Fruit fly (Drosophila melanogaster) whole organism, embryonic: ENCODE measurements around the gene CG42789.

Experiments
- Asciz ChIP-seq: fragments of 200-800 bp; sonication (Bioruptor generic); optimal IDR thresholded peaks from 2 replicates; lab custom pipeline; 2017; ENCODE audit warnings: missing biosample characterization, mild to moderate bottlenecking, missing genetic modification characterization, missing genetic modification reagents
- Awh ChIP-seq: fragments of 200-800 bp; sonication (Bioruptor generic); IDR thresholded peaks from 2 replicates; pipeline ENCODE4, ENCODE4 v1.3.6; 2022; ENCODE audit warnings: missing biosample characterization, missing genetic modification characterization
- Bdp1 ChIP-seq: fragments of 200-800 bp; sonication (Bioruptor generic); optimal IDR thresholded peaks from 3 replicates; lab custom pipeline; 2016; ENCODE audit warnings: missing biosample characterization, missing genetic modification characterization
- CG11247 ChIP-seq: fragments of 200-800 bp; sonication (Bioruptor generic); IDR thresholded peaks from 2 replicates; pipeline ENCODE4 v1.3.6; 2022; ENCODE audit warnings: missing biosample characterization, missing genetic modification characterization
- CG12391 ChIP-seq: fragments of 200-800 bp; sonication (Bioruptor generic); optimal IDR thresholded peaks from 3 replicates; lab custom pipeline; 2018; ENCODE audit warnings: missing biosample characterization, mild to moderate bottlenecking, missing genetic modification characterization, moderate library complexity
- CG13287 ChIP-seq: fragments of 200-800 bp; sonication (Bioruptor generic); IDR thresholded peaks from 2 replicates; pipeline ENCODE4 v1.3.6; 2022; ENCODE audit warnings: missing biosample characterization, missing genetic modification characterization; ENCODE audit not compliant: partially characterized antibody
- CG14710 ChIP-seq: fragments of 200-800 bp; sonication (Bioruptor generic); optimal IDR thresholded peaks from 3 replicates; lab custom pipeline; 2019; ENCODE audit warnings: missing biosample characterization, mild to moderate bottlenecking, missing genetic modification characterization, moderate library complexity
- CG15601 ChIP-seq: fragments of 200-800 bp; sonication (Bioruptor generic); optimal IDR thresholded peaks from 3 replicates; lab custom pipeline; 2019; ENCODE audit warnings: missing biosample characterization, mild to moderate bottlenecking, missing genetic modification characterization, moderate library complexity
- CG15696 ChIP-seq: fragments of 200-800 bp; sonication (Bioruptor generic); optimal IDR thresholded peaks from 2 replicates; lab custom pipeline; 2019; ENCODE audit warnings: missing biosample characterization, mild to moderate bottlenecking, missing genetic modification characterization, moderate library complexity
- CG1603 ChIP-seq: fragments of 200-800 bp; sonication (Bioruptor generic); optimal IDR thresholded peaks from 2 replicates; lab custom pipeline; 2019; ENCODE audit warnings: missing biosample characterization, mild to moderate bottlenecking, missing genetic modification characterization, moderate library complexity
- CG18011 ChIP-seq: fragments of 200-800 bp; sonication (Bioruptor generic); optimal IDR thresholded peaks from 2 replicates; lab custom pipeline; 2017; ENCODE audit warnings: missing biosample characterization, missing genetic modification characterization, mild to moderate bottlenecking, moderate library complexity, missing genotype
- CG18262 ChIP-seq: fragments of 200-800 bp; optimal IDR thresholded peaks from 3 replicates; lab custom pipeline; 2019; ENCODE audit warnings: missing biosample characterization, mild to moderate bottlenecking, missing genetic modification characterization, moderate library complexity
- CG2116 ChIP-seq: fragments of 200-800 bp; sonication (Bioruptor generic); optimal IDR thresholded peaks from 3 replicates; lab custom pipeline; 2018; ENCODE audit warnings: missing biosample characterization, mild to moderate bottlenecking, missing genetic modification characterization
- CG2202 ChIP-seq: fragments of 200-800 bp; sonication (Bioruptor generic); optimal IDR thresholded peaks from 2 replicates; lab custom pipeline; 2018; ENCODE audit warnings: missing biosample characterization, mild to moderate bottlenecking, missing genetic modification characterization
- CG4360 ChIP-seq: fragments of 200-800 bp; sonication (Bioruptor generic); IDR thresholded peaks from 2 replicates; pipeline ENCODE4 v1.3.6; 2022; ENCODE audit warnings: missing biosample characterization, missing genetic modification characterization
- CG6254 ChIP-seq: fragments of 200-800 bp; sonication (Bioruptor generic); optimal IDR thresholded peaks from 3 replicates; lab custom pipeline; 2017; ENCODE audit warnings: mild to moderate bottlenecking, missing biosample characterization, missing genetic modification reagents, missing genetic modification characterization
- CG6683 ChIP-seq: fragments of 200-800 bp; sonication (Bioruptor generic); optimal IDR thresholded peaks from 2 replicates; lab custom pipeline; 2017; ENCODE audit warnings: missing biosample characterization, mild to moderate bottlenecking, missing genetic modification characterization, missing genetic modification reagents
- CG7745 ChIP-seq: fragments of 200-800 bp; sonication (Bioruptor generic); optimal IDR thresholded peaks from 2 replicates; lab custom pipeline; 2018; ENCODE audit warnings: missing biosample characterization, mild to moderate bottlenecking, missing genetic modification characterization, moderate library complexity
- CG7839 ChIP-seq: fragments of 200-800 bp; sonication (Bioruptor generic); optimal IDR thresholded peaks from 3 replicates; lab custom pipeline; 2018; ENCODE audit warnings: missing biosample characterization, mild to moderate bottlenecking, missing genetic modification characterization, moderate library complexity
- CG9727 ChIP-seq: fragments of 200-800 bp; sonication (Bioruptor generic); optimal IDR thresholded peaks from 3 replicates; lab custom pipeline; 2017; ENCODE audit warnings: missing biosample characterization, mild to moderate bottlenecking, missing genetic modification characterization
- Hr78 ChIP-seq, 2 experiments: fragments of 200-800 bp in 1 of 2; fragments of >200 bp in 1 of 2; sonication (Bioruptor generic) in 1 of 2; optimal IDR thresholded peaks; 2 replicates each; lab custom pipeline; 2017 to 2019; ENCODE audit warnings: missing biosample characterization in 2 of 2, missing genetic modification characterization in 2 of 2, mild to moderate bottlenecking in 1 of 2, moderate library complexity in 1 of 2
- Kr ChIP-seq: fragments of 200-800 bp; sonication (Bioruptor generic); optimal IDR thresholded peaks from 2 replicates; lab custom pipeline; 2017; ENCODE audit warnings: missing biosample characterization, mild to moderate bottlenecking, missing genetic modification characterization
- MESR4 ChIP-seq: fragments of 200-800 bp; sonication (Bioruptor generic); optimal IDR thresholded peaks from 2 replicates; lab custom pipeline; 2018; ENCODE audit warnings: missing biosample characterization, mild to moderate bottlenecking, missing genetic modification characterization, moderate library complexity
- Spps ChIP-seq: fragments of 200-800 bp; sonication (Bioruptor generic); optimal IDR thresholded peaks from 2 replicates; lab custom pipeline; 2018; ENCODE audit warnings: missing biosample characterization, mild to moderate bottlenecking, missing genetic modification characterization
- Vsx1 ChIP-seq: fragments of 200-800 bp; sonication (Bioruptor generic); optimal IDR thresholded peaks from 2 replicates; lab custom pipeline; 2017; ENCODE audit warnings: missing biosample characterization, mild to moderate bottlenecking, missing genetic modification characterization, missing genetic modification reagents
- Xrp1 ChIP-seq: fragments of 200-800 bp; sonication (Bioruptor generic); IDR thresholded peaks from 2 replicates; pipeline ENCODE4 v1.3.6; 2022; ENCODE audit warnings: missing biosample characterization, missing genetic modification characterization
- ap ChIP-seq: fragments of 200-800 bp; sonication (Bioruptor generic); IDR thresholded peaks from 2 replicates; pipeline ENCODE4 v1.3.6; 2022; ENCODE audit warnings: missing biosample characterization, missing genetic modification characterization
- bcd ChIP-seq: fragments of 200-800 bp; sonication (Bioruptor generic); optimal IDR thresholded peaks from 2 replicates; lab custom pipeline; 2017; ENCODE audit warnings: missing biosample characterization, mild to moderate bottlenecking, missing genetic modification characterization
- bsh ChIP-seq, 2 experiments: fragments of 200-800 bp; sonication (Bioruptor generic); optimal IDR thresholded peaks; 2 replicates each; lab custom pipeline; 2017 to 2018; ENCODE audit warnings: mild to moderate bottlenecking in 2 of 2, missing biosample characterization in 2 of 2, missing genetic modification characterization in 2 of 2, moderate library complexity in 1 of 2
- cg ChIP-seq: fragments of 200-800 bp; sonication (Bioruptor generic); optimal IDR thresholded peaks from 3 replicates; lab custom pipeline; 2019; ENCODE audit warnings: missing biosample characterization, mild to moderate bottlenecking, missing genetic modification characterization, moderate library complexity
- chif ChIP-seq, 2 experiments: fragments of 200-800 bp; sonication (Bioruptor generic); optimal IDR thresholded peaks; 3 replicates each; lab custom pipeline; 2016; ENCODE audit warnings: missing biosample characterization in 2 of 2, missing genetic modification characterization in 2 of 2
- dati ChIP-seq: fragments of 200-800 bp; sonication (Bioruptor generic); IDR thresholded peaks from 2 replicates; pipeline ENCODE4 v1.3.6; 2022; ENCODE audit warnings: missing biosample characterization, missing genetic modification characterization
- dmrt11E ChIP-seq: fragments of 200-800 bp; sonication (Bioruptor generic); optimal IDR thresholded peaks from 3 replicates; lab custom pipeline; 2018; ENCODE audit warnings: missing biosample characterization, mild to moderate bottlenecking, missing genetic modification characterization, moderate library complexity
- fd102C ChIP-seq: fragments of 200-800 bp; sonication (Bioruptor generic); optimal IDR thresholded peaks from 2 replicates; lab custom pipeline; 2018; ENCODE audit warnings: missing biosample characterization, mild to moderate bottlenecking, missing genetic modification characterization, moderate library complexity
- grn ChIP-seq: fragments of 200-800 bp; sonication (Bioruptor generic); optimal IDR thresholded peaks from 3 replicates; lab custom pipeline; 2017; ENCODE audit warnings: missing biosample characterization, missing genetic modification characterization
- kay ChIP-seq: fragments of 200-800 bp; sonication (Bioruptor generic); optimal IDR thresholded peaks from 2 replicates; lab custom pipeline; 2016; ENCODE audit warnings: missing biosample characterization, missing genetic modification characterization
- kni ChIP-seq: fragments of 200-800 bp; sonication (Bioruptor generic); optimal IDR thresholded peaks from 3 replicates; lab custom pipeline; 2017; ENCODE audit warnings: mild to moderate bottlenecking, missing biosample characterization, missing genetic modification reagents, missing genetic modification characterization
- mam ChIP-seq: fragments of 200-800 bp; sonication (Bioruptor generic); optimal IDR thresholded peaks from 3 replicates; lab custom pipeline; 2016; ENCODE audit warnings: missing biosample characterization, missing genetic modification characterization
- oc ChIP-seq: fragments of 200-800 bp; sonication (Bioruptor generic); optimal IDR thresholded peaks from 2 replicates; lab custom pipeline; 2018; ENCODE audit warnings: missing biosample characterization, mild to moderate bottlenecking, missing genetic modification characterization, moderate library complexity
- pnt ChIP-seq: fragments of 200-800 bp; sonication (Bioruptor generic); optimal IDR thresholded peaks from 3 replicates; lab custom pipeline; 2016; ENCODE audit warnings: missing biosample characterization, missing genetic modification characterization
- pros ChIP-seq: fragments of 200-800 bp; sonication (Bioruptor generic); optimal IDR thresholded peaks from 3 replicates; lab custom pipeline; 2019; ENCODE audit warnings: missing biosample characterization, mild to moderate bottlenecking, missing genetic modification characterization, moderate library complexity
- sc ChIP-seq, 3 experiments: fragments of >200 bp in 2 of 3; fragments of 200-800 bp in 1 of 3; sonication (Bioruptor generic) in 1 of 3; optimal IDR thresholded peaks; 2 replicates in 2 of 3; 3 replicates in 1 of 3; lab custom pipeline; 2017; ENCODE audit warnings: mild to moderate bottlenecking in 1 of 3, missing biosample characterization in 1 of 3, missing genetic modification characterization in 1 of 3, missing genetic modification reagents in 1 of 3
- sqz ChIP-seq: fragments of 200-800 bp; sonication (Bioruptor generic); optimal IDR thresholded peaks from 3 replicates; lab custom pipeline; 2018; ENCODE audit warnings: missing biosample characterization, mild to moderate bottlenecking, missing genetic modification characterization
- stc ChIP-seq: fragments of 200-800 bp; sonication (Bioruptor generic); IDR thresholded peaks from 2 replicates; pipeline ENCODE4 v1.3.6; 2022; ENCODE audit warnings: missing biosample characterization, missing genetic modification characterization
- tll ChIP-seq, 2 experiments: fragments of 200-800 bp in 1 of 2; fragments of >200 bp in 1 of 2; sonication (Bioruptor generic) in 1 of 2; optimal IDR thresholded peaks; 2 replicates each; lab custom pipeline; 2017 to 2019; ENCODE audit warnings: missing biosample characterization in 2 of 2, missing genetic modification characterization in 2 of 2, mild to moderate bottlenecking in 1 of 2, moderate library complexity in 1 of 2
- unc-4 ChIP-seq: fragments of 200-800 bp; sonication (Bioruptor generic); IDR thresholded peaks from 2 replicates; pipeline ENCODE4 v1.3.6; 2022; ENCODE audit warnings: missing biosample characterization, missing genetic modification characterization; ENCODE audit not compliant: partially characterized antibody
- zfh1 ChIP-seq: fragments of 200-800 bp; sonication (Bioruptor generic); IDR thresholded peaks from 3 replicates; pipeline ENCODE4 v1.3.6; 2022; ENCODE audit warnings: missing biosample characterization, missing genetic modification characterization

Gene CG42789

DNA sequence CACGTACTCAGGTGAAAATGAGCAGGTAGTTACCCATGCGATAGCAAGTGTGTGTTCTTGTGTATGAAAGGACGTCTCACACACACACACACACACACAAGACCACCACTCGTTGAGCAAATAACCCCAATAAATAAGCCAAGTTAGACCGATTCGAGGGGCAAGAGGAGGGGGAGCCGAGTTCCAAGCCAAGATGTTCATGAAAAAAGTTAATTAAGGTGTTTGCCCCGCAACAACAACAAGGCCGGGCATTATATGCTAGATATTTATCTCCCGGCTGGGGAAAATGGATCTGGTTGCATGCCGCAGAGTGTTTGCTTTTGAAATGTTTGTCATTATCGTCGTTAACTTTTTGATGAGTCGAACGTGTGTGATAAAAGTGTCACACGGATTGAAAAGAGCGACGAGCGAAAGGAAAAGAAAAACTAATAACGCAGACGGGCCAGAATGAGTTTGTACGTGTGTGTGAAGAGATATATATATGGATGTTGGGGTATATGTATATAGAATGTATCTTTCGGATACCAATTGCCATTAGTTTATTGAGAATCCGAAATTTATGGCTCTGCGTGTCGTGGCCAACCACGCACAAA is 12.6 kb upstream of the CG42789 start (continued):
- TF ChIP-seq oc (tag; lab: Kevin White, UChicago) (peak; percentile 10), Asciz (peak; percentile 13), bcd (GFP tag; lab: Kevin White, UChicago) (no peak), Bdp1 (GFP tag; lab: Kevin White, UChicago) (no peak), CG7839 (tag; lab: Kevin White, UChicago) (no peak), dati (no peak), Awh (peak; percentile 51; the same call in 1 of the 2 replicates), cg (GFP tag; lab: Kevin White, UChicago) (peak; percentile 66), kay (GFP tag; lab: Kevin White, UChicago) (no peak), CG15601 (tag; lab: Kevin White, UChicago) (peak; percentile 20), CG18011 (GFP tag; lab: Kevin White, UChicago) (no peak), Xrp1 (GFP tag; lab: Robert Waterston, UW) (peak; percentile 58), MESR4 (GFP tag; lab: Kevin White, UChicago) (no peak), CG13287 (no peak), fd102C (peak; percentile 23), kni (GFP tag; lab: Kevin White, UChicago) (peak; percentile 98), Kr (GFP tag; lab: Kevin White, UChicago) (peak; percentile 42), unc-4 (GFP tag; lab: Robert Waterston, UW) (no peak), pros (GFP tag; lab: Kevin White, UChicago) (peak; percentile 74), CG12391 (tag; lab: Kevin White, UChicago) (peak; percentile 6), chif (GFP tag; optimal IDR thresholded peaks at IDR 0.05; lab: Kevin White, UChicago) (peak in 1 of 2 experiments; percentile 11), mam (GFP tag; lab: Kevin White, UChicago) (no peak), pnt (no peak), Hr78 (GFP tag; optimal IDR thresholded peaks at IDR 0.05; lab: Kevin White, UChicago) (no peak), CG2202 (tag; lab: Kevin White, UChicago) (peak; percentile 28), CG11247 (GFP tag; lab: Robert Waterston, UW) (no peak), CG2116 (GFP tag; lab: Kevin White, UChicago) (no peak), CG6683 (GFP tag; lab: Kevin White, UChicago) (no peak), CG1603 (tag; lab: Kevin White, UChicago) (peak; percentile 30), stc (GFP tag; lab: Robert Waterston, UW) (no peak), CG15696 (peak; percentile 57), sqz (GFP tag; lab: Kevin White, UChicago) (peak; percentile 52), CG4360 (GFP tag; lab: Robert Waterston, UW) (peak; percentile 96), dmrt11E (tag; lab: Kevin White, UChicago) (peak; percentile 55), tll (GFP tag; optimal IDR thresholded peaks at IDR 0.05; lab: Kevin White, UChicago) (peak in 1 of 2 experiments; percentile 85), sc (optimal IDR thresholded peaks at IDR 0.05; lab: Kevin White, UChicago) (no peak), sc (GFP tag; optimal IDR thresholded peaks at IDR 0.05; lab: Kevin White, UChicago) (peak; percentile 21), CG6254 (GFP tag; lab: Kevin White, UChicago) (peak; percentile 46), Vsx1 (peak; percentile 64), CG18262 (tag; lab: Kevin White, UChicago) (peak; percentile 33), bsh (GFP tag; optimal IDR thresholded peaks at IDR 0.05; lab: Kevin White, UChicago) (peak in 1 of 2 experiments; percentile 12), grn (GFP tag; lab: Kevin White, UChicago) (peak; percentile 94), zfh1 (GFP tag; lab: Robert Waterston, UW) (0 out of 3 replicates have a peak, but pooled peaks have one; percentile 20), CG9727 (GFP tag; lab: Kevin White, UChicago) (peak; percentile 31), CG14710 (tag; lab: Kevin White, UChicago) (peak; percentile 14), ap (GFP tag; lab: Robert Waterston, UW) (no peak), Spps (tag; lab: Kevin White, UChicago) (peak; percentile 21), CG7745 (tag; lab: Kevin White, UChicago) (peak; percentile 82)
